Fruit fly (Drosophila melanogaster) whole organism, adult: ENCODE measurements around the gene CG11436.

Source experiments
- CG11617 ChIP-seq: fragments of 200-800 bp; sonication (Bioruptor generic); optimal IDR thresholded peaks from 2 replicates; lab custom pipeline; 2017; ENCODE audit warnings: mild to moderate bottlenecking, missing biosample characterization, missing genetic modification reagents, missing genetic modification characterization
- CG14711 ChIP-seq: fragments of 200-800 bp; sonication (Bioruptor generic); optimal IDR thresholded peaks from 2 replicates; lab custom pipeline; 2018; ENCODE audit warnings: missing biosample characterization, mild to moderate bottlenecking, missing genetic modification characterization, moderate library complexity
- CG1620 ChIP-seq: fragments of 200-800 bp; sonication (Bioruptor generic); optimal IDR thresholded peaks from 2 replicates; lab custom pipeline; 2016; ENCODE audit warnings: missing biosample characterization, missing genetic modification characterization
- CG33017 ChIP-seq: fragments of 200-800 bp; sonication (Bioruptor generic); optimal IDR thresholded peaks from 2 replicates; lab custom pipeline; 2018; ENCODE audit warnings: missing biosample characterization, mild to moderate bottlenecking, missing genetic modification characterization, moderate library complexity
- CG7045 ChIP-seq: fragments of 200-800 bp; sonication (Bioruptor generic); optimal IDR thresholded peaks from 2 replicates; lab custom pipeline; 2017; ENCODE audit warnings: missing biosample characterization, mild to moderate bottlenecking, missing genetic modification characterization
- bab1 ChIP-seq: fragments of 200-800 bp; sonication (Bioruptor generic); optimal IDR thresholded peaks from 3 replicates; lab custom pipeline; 2019; ENCODE audit warnings: missing biosample characterization, mild to moderate bottlenecking, missing genetic modification characterization, moderate library complexity
- cnc ChIP-seq, 2 experiments: fragments of >200 bp; optimal IDR thresholded peaks; 2 replicates each; lab custom pipeline; 2017
- kay ChIP-seq: fragments of 200-800 bp; sonication (Bioruptor generic); peaks from one replicate; lab custom pipeline; 2016; ENCODE audit warnings: missing biosample characterization, missing genetic modification characterization, borderline replicate concordance

DNA sequence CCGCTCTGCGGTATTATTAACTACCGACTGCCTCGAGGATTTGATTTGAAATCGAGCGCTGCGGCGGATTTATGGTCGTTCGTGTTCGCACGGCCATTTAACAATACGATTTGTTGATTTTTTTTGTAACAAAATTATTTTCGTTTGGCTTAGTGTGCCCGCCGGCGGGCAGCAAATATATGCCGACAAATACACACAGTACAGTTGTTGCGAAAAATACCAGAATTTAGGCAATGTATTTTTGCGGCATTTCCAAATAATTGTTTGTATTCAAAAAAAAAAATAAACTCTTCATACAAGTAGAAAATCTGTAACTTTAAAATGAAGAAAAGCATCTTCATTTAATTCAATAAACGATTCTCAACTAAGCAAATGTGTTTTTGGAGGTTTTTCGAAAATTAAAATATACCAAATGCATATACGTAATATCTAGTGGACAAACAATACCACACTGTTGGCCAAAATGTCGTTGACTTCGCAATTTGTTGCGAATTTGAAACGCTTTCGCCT is 3.0 kb downstream of the CG11436 start, which contains the start of the genes Usf and CG15912:
- no peak for TF ChIP-seq CG11617 (GFP tag; lab: Kevin White, UChicago)
- TF ChIP-seq kay (GFP tag; lab: Kevin White, UChicago): no peak
- TF ChIP-seq bab1 (GFP tag; lab: Kevin White, UChicago): peak; percentile 2
- no peak for TF ChIP-seq CG33017 (tag; lab: Kevin White, UChicago)
- no peak for TF ChIP-seq cnc (optimal IDR thresholded peaks at IDR 0.05; lab: Kevin White, UChicago)
- no peak for TF ChIP-seq CG1620 (GFP tag; lab: Kevin White, UChicago)
- no peak for TF ChIP-seq CG14711 (tag; lab: Kevin White, UChicago)
- TF ChIP-seq CG7045 (GFP tag; lab: Kevin White, UChicago): no peak
